Worm (Caenorhabditis elegans) whole organism, L4 larva: ENCODE results near the gene jmjd-3.1.

Source experiments
- F49E8.2 ChIP-seq: sonication (generic microtip); optimal IDR thresholded peaks from 2 replicates; lab custom pipeline; 2016; ENCODE audit warnings: missing compliant biosample characterization, mild to moderate bottlenecking, missing genetic modification characterization, borderline replicate concordance
- T20F7.1 ChIP-seq: fragments of 200-800 bp; sonication (Bioruptor generic); optimal IDR thresholded peaks from 2 replicates; lab custom pipeline; 2018; ENCODE audit warnings: mild to moderate bottlenecking, missing genetic modification characterization, missing compliant biosample characterization
- Y75B8A.6 ChIP-seq: fragments of 200-800 bp; sonication (Bioruptor generic); IDR thresholded peaks from 2 replicates; pipeline ENCODE4 v1.3.6; 2022; ENCODE audit warnings: missing genetic modification reagents, missing genetic modification characterization, missing compliant biosample characterization
- ZK337.2 ChIP-seq: fragments of 200-800 bp; sonication (Bioruptor generic); IDR thresholded peaks from 2 replicates; pipeline ENCODE4 v1.3.6; 2022; ENCODE audit warnings: missing genetic modification reagents, missing genetic modification characterization, missing compliant biosample characterization
- aha-1 ChIP-seq: fragments of 150-350 bp; peaks from one replicate; lab custom pipeline; 2014; ENCODE audit warnings: missing biosample characterization, missing genetic modification characterization
- ama-1 ChIP-seq: fragments of 150-350 bp; optimal IDR thresholded peaks from 2 replicates; lab custom pipeline; 2014; ENCODE audit warnings: inconsistent platforms, mixed read lengths
- attf-4 ChIP-seq: sonication (generic microtip); optimal IDR thresholded peaks from 3 replicates; lab custom pipeline; 2017; ENCODE audit warnings: missing biosample characterization, missing genetic modification characterization
- ctbp-1 ChIP-seq: fragments of 200-800 bp; sonication (Bioruptor generic); IDR thresholded peaks from 2 replicates; pipeline ENCODE4 v1.3.6; 2022; ENCODE audit warnings: missing genetic modification reagents, missing genetic modification characterization, missing compliant biosample characterization
- daf-16 ChIP-seq, 3 experiments: sonication (generic microtip); optimal IDR thresholded peaks; 2 replicates each; lab custom pipeline; 2016 to 2017; ENCODE audit warnings: missing genetic modification characterization in 3 of 3, missing genetic modification reagents in 3 of 3, mild to moderate bottlenecking in 2 of 3, missing compliant biosample characterization in 2 of 3, missing biosample characterization in 1 of 3, moderate library complexity in 1 of 3
- daf-8 ChIP-seq: fragments of 200-800 bp; sonication (Bioruptor generic); IDR thresholded peaks from 2 replicates; pipeline ENCODE4 v1.3.6; 2022; ENCODE audit warnings: missing genetic modification characterization, missing compliant biosample characterization
- dmd-8 ChIP-seq: fragments of 200-800 bp; sonication (Bioruptor generic); IDR thresholded peaks from 2 replicates; pipeline ENCODE4 v1.3.6; 2022; ENCODE audit warnings: missing genetic modification characterization, missing compliant biosample characterization
- duxl-1 ChIP-seq: sonication (generic microtip); optimal IDR thresholded peaks from 2 replicates; lab custom pipeline; 2016; ENCODE audit warnings: mild to moderate bottlenecking, missing genetic modification characterization, moderate library complexity, missing compliant biosample characterization; ENCODE audit not compliant: poor library complexity
- dve-1 ChIP-seq: sonication (generic microtip); optimal IDR thresholded peaks from 2 replicates; lab custom pipeline; 2017; ENCODE audit warnings: antibody characterized with exemption, mild to moderate bottlenecking, missing genetic modification characterization, missing compliant biosample characterization; ENCODE audit not compliant: insufficient read depth
- egl-43 ChIP-seq: fragments of 200-800 bp; sonication (Bioruptor generic); IDR thresholded peaks from 2 replicates; pipeline ENCODE4 v1.3.6; 2022; ENCODE audit warnings: missing genetic modification reagents, missing genetic modification characterization, missing compliant biosample characterization
- fkh-10 ChIP-seq: fragments of 150-350 bp; optimal IDR thresholded peaks from 2 replicates; lab custom pipeline; 2014; ENCODE audit warnings: missing biosample characterization, missing genetic modification reagents, missing genetic modification characterization
- hif-1 ChIP-seq, 2 experiments: sonication (generic microtip); optimal IDR thresholded peaks; 2 replicates each; lab custom pipeline; 2016 to 2017; ENCODE audit warnings: missing compliant biosample characterization in 2 of 2, missing genetic modification characterization in 2 of 2, missing genetic modification reagents in 2 of 2, missing genotype in 2 of 2, mild to moderate bottlenecking in 1 of 2
- hmg-1.1 ChIP-seq: fragments of 200-800 bp; sonication (Bioruptor generic); IDR thresholded peaks from 2 replicates; pipeline ENCODE4 v1.3.6; 2022; ENCODE audit warnings: missing genetic modification reagents, missing genetic modification characterization, missing compliant biosample characterization
- lin-1 ChIP-seq: fragments of 200-800 bp; sonication (Bioruptor generic); IDR thresholded peaks from 2 replicates; pipeline ENCODE4 v1.3.6; 2022; ENCODE audit warnings: missing genetic modification reagents, missing genetic modification characterization, missing compliant biosample characterization
- lin-39 ChIP-seq: fragments of 150-350 bp; optimal IDR thresholded peaks from 2 replicates; lab custom pipeline; 2014; ENCODE audit warnings: missing biosample characterization, missing genetic modification reagents, missing genetic modification characterization
- mep-1 ChIP-seq: fragments of 150-350 bp; sonication (generic microtip); optimal IDR thresholded peaks from 3 replicates; lab custom pipeline; 2014; ENCODE audit warnings: missing biosample characterization, missing genetic modification characterization
- mes-2 ChIP-seq: sonication (generic microtip); optimal IDR thresholded peaks from 2 replicates; lab custom pipeline; 2016; ENCODE audit warnings: missing genotype, mild to moderate bottlenecking, missing genetic modification characterization, missing compliant biosample characterization; ENCODE audit not compliant: poor library complexity, severe bottlenecking
- mxl-3 ChIP-seq: fragments of 200-800 bp; sonication (Bioruptor generic); optimal IDR thresholded peaks from 2 replicates; lab custom pipeline; 2018; ENCODE audit warnings: mild to moderate bottlenecking, missing genetic modification characterization, missing compliant biosample characterization
- nhr-28 ChIP-seq: fragments of 150-350 bp; optimal IDR thresholded peaks from 2 replicates; lab custom pipeline; 2014; ENCODE audit warnings: missing biosample characterization, missing genetic modification characterization
- nhr-41 ChIP-seq: fragments of 200-800 bp; sonication (Bioruptor generic); IDR thresholded peaks from 2 replicates; pipeline ENCODE4 v1.3.6; 2022; ENCODE audit warnings: missing genetic modification reagents, missing genetic modification characterization, missing compliant biosample characterization
- nhr-42 ChIP-seq: fragments of 200-800 bp; sonication (Bioruptor generic); IDR thresholded peaks from 2 replicates; pipeline ENCODE4 v1.3.6; 2022; ENCODE audit warnings: missing genetic modification characterization, missing compliant biosample characterization
- nhr-77 ChIP-seq: fragments of 150-350 bp; optimal IDR thresholded peaks from 2 replicates; lab custom pipeline; 2014; ENCODE audit warnings: missing biosample characterization, missing genetic modification characterization
- php-3 ChIP-seq: fragments of 200-800 bp; sonication (Bioruptor generic); IDR thresholded peaks from 2 replicates; pipeline ENCODE4 v1.3.6; 2022; ENCODE audit warnings: missing genetic modification reagents, missing genetic modification characterization, missing compliant biosample characterization
- pqm-1 ChIP-seq: sonication (generic microtip); optimal IDR thresholded peaks from 2 replicates; lab custom pipeline; 2017; ENCODE audit warnings: missing biosample characterization, missing genetic modification characterization
- saeg-2 ChIP-seq: fragments of 200-800 bp; sonication (Bioruptor generic); IDR thresholded peaks from 2 replicates; pipeline ENCODE4 v1.3.6; 2022; ENCODE audit warnings: missing genetic modification reagents, missing genetic modification characterization, missing compliant biosample characterization
- snpc-1.2 ChIP-seq: fragments of 200-800 bp; sonication (Bioruptor generic); IDR thresholded peaks from 2 replicates; pipeline ENCODE4 v1.3.6; 2022; ENCODE audit warnings: missing genetic modification reagents, missing genetic modification characterization, missing compliant biosample characterization
- tag-97 ChIP-seq: fragments of 200-800 bp; sonication (Bioruptor generic); IDR thresholded peaks from 2 replicates; pipeline ENCODE4 v1.3.6; 2022; ENCODE audit warnings: missing genetic modification characterization, missing compliant biosample characterization
- tra-1 ChIP-seq: fragments of 200-800 bp; sonication (Bioruptor generic); IDR thresholded peaks from 2 replicates; pipeline ENCODE4 v1.3.6; 2022; ENCODE audit warnings: missing genetic modification reagents, missing genetic modification characterization, missing compliant biosample characterization
- unc-62 ChIP-seq, 3 experiments: fragments of 150-350 bp in 1 of 3; sonication (generic microtip); optimal IDR thresholded peaks in 2 of 3; peaks in 1 of 3; 1 replicate in 1 of 3; 2 replicates in 2 of 3; lab custom pipeline; 2014 to 2017; ENCODE audit warnings: missing biosample characterization in 3 of 3, missing genetic modification characterization in 3 of 3, missing genetic modification reagents in 3 of 3, missing genotype in 1 of 3
- zag-1 ChIP-seq: fragments of 150-350 bp; optimal IDR thresholded peaks from 2 replicates; lab custom pipeline; 2014; ENCODE audit warnings: missing biosample characterization, missing genetic modification characterization
- zfp-2 ChIP-seq: sonication (generic microtip); optimal IDR thresholded peaks from 2 replicates; lab custom pipeline; 2016; ENCODE audit warnings: mild to moderate bottlenecking, missing genetic modification characterization, missing compliant biosample characterization
- ztf-7 ChIP-seq: fragments of 150-350 bp; optimal IDR thresholded peaks from 2 replicates; lab custom pipeline; 2014; ENCODE audit warnings: missing biosample characterization, missing genetic modification characterization

jmjd-3.1 gene

ce11 chrX:8568423-8568903 lies 2.4 kb upstream of the jmjd-3.1 start (continued):
- TF ChIP-seq hif-1 (tag; optimal IDR thresholded peaks at IDR 0.05; lab: Kevin White, UChicago) (no peak), daf-8 (GFP tag; lab: Robert Waterston, UW) (no peak), daf-16 (GFP tag; optimal IDR thresholded peaks at IDR 0.05; lab: Kevin White, UChicago) (no peak), daf-16 (tag; optimal IDR thresholded peaks at IDR 0.05; lab: Kevin White, UChicago) (peak; percentile 60), dve-1 (tag; lab: Kevin White, UChicago) (peak; percentile 34), T20F7.1 (no peak), pqm-1 (peak; percentile 65), nhr-28 (tag; lab: Kevin White, UChicago) (peak; percentile 57), nhr-42 (GFP tag; lab: Robert Waterston, UW) (no peak), php-3 (GFP tag; lab: Robert Waterston, UW) (0 out of 2 replicates have a peak, but pooled peaks have one; percentile 17), Y75B8A.6 (GFP tag; lab: Robert Waterston, UW) (no peak), unc-62 (GFP tag; optimal IDR thresholded peaks at IDR 0.05 in 1 of 2; lab: Kevin White, UChicago) (peak in 1 of 2 experiments; percentile 96), unc-62 (tag; optimal IDR thresholded peaks at IDR 0.05; lab: Kevin White, UChicago) (no peak)

ce11 chrX:8569159-8569558 lies 1.7 kb upstream of the jmjd-3.1 start:
- no peak for TF ChIP-seq mep-1
- no peak for TF ChIP-seq F49E8.2 (tag; lab: Kevin White, UChicago)
- TF ChIP-seq aha-1 (tag; lab: Kevin White, UChicago): peak; percentile 79
- TF ChIP-seq tra-1: no peak
- no peak for TF ChIP-seq zfp-2 (tag; lab: Kevin White, UChicago)
- TF ChIP-seq zag-1 (tag; lab: Kevin White, UChicago): no peak
- TF ChIP-seq tag-97 (GFP tag; lab: Robert Waterston, UW): no peak
- TF ChIP-seq ztf-7 (tag; lab: Kevin White, UChicago): no peak
- TF ChIP-seq lin-1 (GFP tag; lab: Robert Waterston, UW): no peak
- TF ChIP-seq ama-1 (lab: Kevin White, UChicago): no peak
- TF ChIP-seq fkh-10 (GFP tag; lab: Kevin White, UChicago): no peak
- 0 out of 2 replicates have a peak, but pooled peaks have one; percentile 46 for TF ChIP-seq egl-43 (GFP tag; lab: Robert Waterston, UW)
- no peak for TF ChIP-seq T20F7.1
- no peak for TF ChIP-seq hif-1 (tag; optimal IDR thresholded peaks at IDR 0.05; lab: Kevin White, UChicago)
- no peak for TF ChIP-seq snpc-1.2 (GFP tag; lab: Robert Waterston, UW)
- TF ChIP-seq pqm-1: no peak
- no peak for TF ChIP-seq mxl-3 (GFP tag; lab: Kevin White, UChicago)
- no peak for TF ChIP-seq ctbp-1 (GFP tag; lab: Robert Waterston, UW)
- TF ChIP-seq nhr-41: no peak
- no peak for TF ChIP-seq ZK337.2
- no peak for TF ChIP-seq attf-4 (tag; lab: Kevin White, UChicago)
- TF ChIP-seq nhr-77 (tag; lab: Kevin White, UChicago): no peak
- peak; percentile 54; the same call in 1 of the 2 replicates for TF ChIP-seq hmg-1.1 (GFP tag; lab: Robert Waterston, UW)
- TF ChIP-seq mes-2 (tag; lab: Kevin White, UChicago): peak; percentile 47
- TF ChIP-seq, all 104 proteins: peak for 4

- no peak for TF ChIP-seq saeg-2 (GFP tag; lab: Robert Waterston, UW)
- no peak for TF ChIP-seq duxl-1 (tag; lab: Kevin White, UChicago)
- no peak for TF ChIP-seq tag-97 (GFP tag; lab: Robert Waterston, UW)
- TF ChIP-seq lin-39: no peak
- TF ChIP-seq aha-1 (tag; lab: Kevin White, UChicago): peak; percentile 22
- no peak for TF ChIP-seq nhr-41
- no peak for TF ChIP-seq dmd-8 (GFP tag; lab: Robert Waterston, UW)
- TF ChIP-seq F49E8.2 (tag; lab: Kevin White, UChicago): no peak
These were observed 9.4 kb downstream of the jmjd-3.1 start, which contains the start of gene F18E9.4 for ce11 chrX:8580217-8580616. Gene F18E9.4 (plus strand): TSS chrX:8580517.
